Worm (Caenorhabditis elegans): ENCODE results near the gene K10D2.5.

DNA sequence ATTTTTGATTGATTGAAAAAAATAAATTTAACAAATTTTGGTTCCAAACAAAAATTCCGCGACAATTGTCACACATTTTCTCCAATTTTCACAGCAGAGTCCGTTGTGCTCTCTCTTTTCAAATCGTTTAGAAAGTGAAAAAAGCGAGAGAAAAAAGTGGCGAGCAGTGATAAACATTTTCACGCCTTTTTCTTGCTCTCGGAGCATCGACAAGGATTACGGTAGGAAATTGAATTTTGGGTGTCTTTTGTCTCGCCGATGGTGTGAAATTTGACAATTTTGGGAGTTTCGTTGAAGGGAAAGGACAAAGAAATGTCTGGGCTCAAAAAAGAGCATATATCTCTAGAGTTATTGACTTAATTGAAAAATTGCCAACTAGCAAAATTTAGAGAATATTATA is 38.0 kb upstream of the K10D2.5 start:
- TF ChIP-seq nfyb-1 (GFP tag; IDR thresholded peaks at IDR 0.05) (no peak), ama-1 (optimal IDR thresholded peaks at IDR 0.05) (no peak), ama-1 (GFP tag; optimal IDR thresholded peaks at IDR 0.05) (no peak), zfh-2 (GFP tag; conservative IDR thresholded peaks at IDR 0.05) (no peak), K12H6.12 (tag; optimal IDR thresholded peaks at IDR 0.05) (no peak), sea-2 (GFP tag; IDR thresholded peaks at IDR 0.05) (no peak), hmg-1.2 (GFP tag; IDR thresholded peaks at IDR 0.05) (no peak), unc-62 (GFP tag; optimal IDR thresholded peaks at IDR 0.05) (no peak), snpc-4 (GFP tag; optimal IDR thresholded peaks at IDR 0.05) (no peak), snpc-4 (tag; optimal IDR thresholded peaks at IDR 0.05) (no peak), fkh-3 (tag; optimal IDR thresholded peaks at IDR 0.05) (no peak), lin-35 (GFP tag; optimal IDR thresholded peaks at IDR 0.05) (no peak)

All from whole organism, young adult.